Worm (Caenorhabditis elegans) whole organism, young adult: ENCODE results near the gene srw-60.

Source experiments
- B0019.2 ChIP-seq: fragments of 200-800 bp; sonication (Bioruptor generic); conservative IDR thresholded peaks from 2 replicates; pipeline ENCODE4 v1.3.6; 2022; ENCODE audit warnings: missing genetic modification reagents, missing genetic modification characterization, missing compliant biosample characterization
- C17E4.6 ChIP-seq: fragments of 200-800 bp; sonication (Bioruptor generic); IDR thresholded peaks from 2 replicates; pipeline ENCODE4 v1.3.6; 2022; ENCODE audit warnings: missing genetic modification reagents, missing genetic modification characterization, missing compliant biosample characterization
- F57A8.1 ChIP-seq: fragments of 200-800 bp; sonication (Bioruptor generic); optimal IDR thresholded peaks from 2 replicates; lab custom pipeline; 2018; ENCODE audit warnings: mild to moderate bottlenecking, missing genetic modification characterization, moderate library complexity, missing compliant biosample characterization
- Y95B8A.8 ChIP-seq: fragments of 200-800 bp; sonication (Bioruptor generic); IDR thresholded peaks from 2 replicates; pipeline ENCODE4 v1.3.6; 2022; ENCODE audit warnings: missing genetic modification reagents, missing genetic modification characterization, missing compliant biosample characterization
- ama-1 ChIP-seq, 3 experiments: fragments of 150-350 bp in 1 of 3; sonication (generic microtip) in 2 of 3; optimal IDR thresholded peaks; 2 replicates each; lab custom pipeline; 2014 to 2018; ENCODE audit warnings: missing biosample characterization in 2 of 3, missing genetic modification characterization in 2 of 3, missing genetic modification reagents in 2 of 3
- attf-5 ChIP-seq: fragments of 200-800 bp; sonication (Bioruptor generic); optimal IDR thresholded peaks from 2 replicates; lab custom pipeline; 2018; ENCODE audit warnings: mild to moderate bottlenecking, missing genetic modification characterization, missing compliant biosample characterization
- bed-1 ChIP-seq: fragments of 200-800 bp; sonication (Bioruptor generic); IDR thresholded peaks from 2 replicates; pipeline ENCODE4 v1.3.6; 2022; ENCODE audit warnings: missing genetic modification reagents, missing genetic modification characterization, missing compliant biosample characterization
- ccch-3 ChIP-seq: fragments of 200-800 bp; sonication (Bioruptor generic); optimal IDR thresholded peaks from 2 replicates; lab custom pipeline; 2018; ENCODE audit warnings: mild to moderate bottlenecking, missing genetic modification characterization, missing compliant biosample characterization
- dox-1 ChIP-seq: fragments of 200-800 bp; sonication (Bioruptor generic); IDR thresholded peaks from 2 replicates; pipeline ENCODE4 v1.3.6; 2022; ENCODE audit warnings: missing genetic modification reagents, missing genetic modification characterization, missing compliant biosample characterization
- him-1 ChIP-seq: sonication (generic microtip); optimal IDR thresholded peaks from 2 replicates; lab custom pipeline; 2016; ENCODE audit warnings: missing genotype, missing genetic modification reagents, missing genetic modification characterization, missing compliant biosample characterization
- hlh-26 ChIP-seq: fragments of 200-800 bp; sonication (Bioruptor generic); conservative IDR thresholded peaks from 2 replicates; pipeline ENCODE4 v1.3.6; 2022; ENCODE audit warnings: missing genetic modification reagents, missing genetic modification characterization, missing compliant biosample characterization
- repo-1 ChIP-seq: sonication (generic microtip); optimal IDR thresholded peaks from 2 replicates; lab custom pipeline; 2017; ENCODE audit warnings: mild to moderate bottlenecking, missing genetic modification characterization, missing compliant biosample characterization
- unc-62 ChIP-seq: fragments of 150-350 bp; optimal IDR thresholded peaks from 2 replicates; lab custom pipeline; 2014; ENCODE audit warnings: missing biosample characterization, missing genetic modification reagents, missing genetic modification characterization
- zfh-2 ChIP-seq: fragments of 200-800 bp; sonication (Bioruptor generic); conservative IDR thresholded peaks from 2 replicates; pipeline ENCODE4 v1.3.6; 2022; ENCODE audit warnings: missing genetic modification reagents, missing genetic modification characterization, missing compliant biosample characterization
- zim-3 ChIP-seq: sonication (generic microtip); optimal IDR thresholded peaks from 2 replicates; lab custom pipeline; 2017; ENCODE audit warnings: mild to moderate bottlenecking, missing genetic modification characterization, moderate library complexity, missing compliant biosample characterization
- ztf-22 ChIP-seq: fragments of 200-800 bp; sonication (Bioruptor generic); optimal IDR thresholded peaks from 2 replicates; lab custom pipeline; 2018; ENCODE audit warnings: mild to moderate bottlenecking, missing genetic modification characterization, moderate library complexity, missing compliant biosample characterization
- ztf-26 ChIP-seq: sonication (generic microtip); optimal IDR thresholded peaks from 2 replicates; lab custom pipeline; 2017; ENCODE audit warnings: missing genetic modification characterization, missing compliant biosample characterization

srw-60 gene

DNA sequence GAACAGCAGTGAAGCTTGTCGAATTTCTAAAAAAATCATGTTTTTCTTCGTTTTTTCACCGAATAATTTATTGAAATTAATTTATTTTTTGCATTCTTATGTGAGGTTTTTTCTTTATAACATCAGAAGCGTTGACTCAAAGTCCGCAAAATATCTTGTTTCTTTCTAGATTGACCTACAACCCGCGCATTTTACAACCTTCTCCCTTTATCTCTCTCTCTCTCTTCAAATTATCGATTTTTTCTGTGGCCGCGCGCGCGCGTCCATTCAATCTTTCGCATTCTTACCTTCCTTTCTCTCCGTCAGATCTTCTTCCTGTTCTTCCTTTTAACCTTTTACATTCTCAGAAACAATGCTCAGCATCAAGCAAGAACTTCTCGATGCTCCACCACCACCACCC, 47.1 kb downstream of the srw-60 start, which contains the start of gene lido-12:
TSS of gene lido-12 (plus strand) at position 301 of the 400 bp plus-strand sequence.
- TF ChIP-seq ztf-22 (GFP tag; lab: Kevin White, UChicago), result no peak
- TF ChIP-seq, all 124 proteins: peak for 0

DNA sequence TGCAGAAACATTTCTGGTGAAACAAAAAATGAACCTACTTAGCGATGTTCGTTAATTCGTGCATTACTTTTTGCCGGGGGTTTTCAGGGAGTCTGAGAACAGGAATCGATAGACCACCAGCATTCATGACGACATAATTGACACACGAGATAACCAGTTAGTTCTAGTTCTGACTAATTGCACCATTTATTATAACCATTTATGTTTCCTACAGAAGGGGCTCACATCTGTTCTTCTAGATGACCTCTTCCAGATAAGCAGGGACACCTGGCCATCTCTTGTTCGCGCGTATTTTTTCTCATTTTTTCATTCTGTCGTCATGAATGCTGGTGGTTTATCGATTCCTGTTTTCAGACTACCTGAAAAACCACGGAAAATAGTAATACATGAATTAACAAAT, 50.0 kb downstream of the srw-60 start, which contains the start of gene sdz-5:
TSS of gene sdz-5 (plus strand) at position 301 of the 400 bp plus-strand sequence.
- TF ChIP-seq bed-1 (GFP tag; lab: Robert Waterston, UW) (no peak), him-1 (tag; lab: Kevin White, UChicago) (no peak), hlh-26 (no peak), unc-62 (GFP tag; lab: Kevin White, UChicago) (no peak), zim-3 (tag; lab: Kevin White, UChicago) (no peak), Y95B8A.8 (GFP tag; lab: Robert Waterston, UW) (no peak), ama-1 (optimal IDR thresholded peaks at IDR 0.05; lab: Kevin White, UChicago) (no peak), ama-1 (GFP tag; optimal IDR thresholded peaks at IDR 0.05; lab: Kevin White, UChicago) (no peak), zfh-2 (GFP tag; lab: Robert Waterston, UW) (no peak), F57A8.1 (GFP tag; lab: Kevin White, UChicago) (no peak), C17E4.6 (GFP tag; lab: Robert Waterston, UW) (no peak), ccch-3 (GFP tag; lab: Kevin White, UChicago) (no peak), B0019.2 (GFP tag; lab: Robert Waterston, UW) (no peak), dox-1 (no peak), ztf-26 (no peak), attf-5 (GFP tag; lab: Kevin White, UChicago) (no peak), repo-1 (no peak)
